Worm (Caenorhabditis elegans): Measurements from ENCODE around the gene chil-21.

DNA sequence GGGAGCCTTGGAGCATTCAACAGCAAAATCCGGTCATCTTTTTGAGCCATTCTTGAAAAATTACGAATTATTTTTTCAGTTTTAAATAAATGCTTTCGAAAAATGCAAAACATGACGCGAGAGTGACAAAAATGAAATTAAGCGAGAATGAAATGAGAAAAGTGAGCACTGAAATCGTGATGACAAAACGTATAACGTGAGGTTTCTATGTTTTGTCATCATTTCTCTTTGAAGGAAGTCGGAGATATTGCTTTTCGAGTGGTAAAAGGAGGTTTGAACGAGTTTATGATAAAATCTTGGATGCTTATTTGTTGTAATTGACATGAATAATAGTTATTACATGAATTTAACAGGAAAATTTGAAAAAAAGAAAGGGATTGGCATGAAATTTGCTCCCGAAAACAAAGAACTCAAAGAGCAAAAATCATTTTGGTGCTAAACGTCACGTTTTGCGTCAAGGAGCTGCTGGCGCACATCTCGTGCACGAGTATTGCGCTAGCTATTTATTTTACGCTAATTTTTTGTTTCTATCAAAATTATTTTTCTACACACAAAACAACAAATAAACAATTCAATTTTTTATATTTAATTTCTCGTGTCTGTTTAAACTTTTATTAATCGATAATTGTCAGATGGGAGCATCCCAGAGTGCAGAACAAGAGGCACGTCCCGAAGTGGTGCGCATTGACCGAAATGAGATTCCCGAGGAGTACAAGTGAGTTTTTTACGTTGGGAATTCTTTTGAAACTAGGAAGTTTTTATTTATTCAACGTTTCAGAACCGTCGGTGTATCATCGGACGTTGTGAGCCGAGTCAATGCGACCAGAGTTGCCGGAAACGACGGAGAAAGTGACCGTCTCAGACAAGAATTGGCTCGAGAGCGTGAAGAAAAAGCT lies 45.2 kb downstream of the chil-21 start, which contains the start of the genes gss-1 and chch-3:
- no peak for TF ChIP-seq ets-7 (tag; optimal IDR thresholded peaks at IDR 0.05)
- no peak for TF ChIP-seq hnd-1 (tag; optimal IDR thresholded peaks at IDR 0.05)
- no peak for TF ChIP-seq tbx-11 (GFP tag; IDR thresholded peaks at IDR 0.05)

Data from whole organism, early embryonic.